Fruit fly (Drosophila melanogaster) whole organism, embryonic: ENCODE data around the gene yellow-e3.

Experiments used
- CG10209 ChIP-seq: fragments of 200-800 bp; sonication (Bioruptor generic); optimal IDR thresholded peaks from 3 replicates; lab custom pipeline; 2017; ENCODE audit warnings: missing biosample characterization, mild to moderate bottlenecking, missing genetic modification characterization, missing genetic modification reagents
- CG13775 ChIP-seq: fragments of 200-800 bp; sonication (Bioruptor generic); optimal IDR thresholded peaks from 3 replicates; lab custom pipeline; 2017; ENCODE audit warnings: missing biosample characterization, mild to moderate bottlenecking, missing genetic modification characterization
- CG13894 ChIP-seq: fragments of 200-800 bp; sonication (Bioruptor generic); optimal IDR thresholded peaks from 3 replicates; lab custom pipeline; 2018; ENCODE audit warnings: missing biosample characterization, mild to moderate bottlenecking, missing genetic modification characterization, moderate library complexity
- CG15696 ChIP-seq: fragments of 200-800 bp; sonication (Bioruptor generic); optimal IDR thresholded peaks from 2 replicates; lab custom pipeline; 2019; ENCODE audit warnings: missing biosample characterization, mild to moderate bottlenecking, missing genetic modification characterization, moderate library complexity
- Dek ChIP-seq: fragments of 200-800 bp; sonication (Bioruptor generic); optimal IDR thresholded peaks from 3 replicates; lab custom pipeline; 2019; ENCODE audit warnings: missing biosample characterization, mild to moderate bottlenecking, missing genetic modification characterization, moderate library complexity
- Six4 ChIP-seq: fragments of 200-800 bp; sonication (Bioruptor generic); optimal IDR thresholded peaks from 2 replicates; lab custom pipeline; 2016; ENCODE audit warnings: missing biosample characterization, missing genetic modification characterization
- ase ChIP-seq: fragments of 200-800 bp; sonication (Bioruptor generic); IDR thresholded peaks from 3 replicates; pipeline ENCODE4 v1.3.6; 2022; ENCODE audit warnings: missing biosample characterization, missing genetic modification characterization
- btn ChIP-seq: fragments of 200-800 bp; sonication (Bioruptor generic); optimal IDR thresholded peaks from 2 replicates; lab custom pipeline; 2016; ENCODE audit warnings: missing biosample characterization, missing genetic modification characterization
- gce ChIP-seq: fragments of 200-800 bp; sonication (Bioruptor generic); IDR thresholded peaks from 3 replicates; pipeline ENCODE4 v1.3.6; 2022; ENCODE audit warnings: missing biosample characterization, missing genetic modification characterization
- shn ChIP-seq: fragments of 200-800 bp; sonication (Bioruptor generic); optimal IDR thresholded peaks from 3 replicates; lab custom pipeline; 2016; ENCODE audit warnings: missing biosample characterization, missing genetic modification characterization
- sima ChIP-seq: fragments of 200-800 bp; sonication (Bioruptor generic); optimal IDR thresholded peaks from 2 replicates; lab custom pipeline; 2016; ENCODE audit warnings: missing biosample characterization, missing genetic modification characterization
- zen ChIP-seq: fragments of 200-800 bp; sonication (Bioruptor generic); optimal IDR thresholded peaks from 3 replicates; lab custom pipeline; 2018; ENCODE audit warnings: missing biosample characterization, mild to moderate bottlenecking, missing genetic modification characterization, moderate library complexity

DNA sequence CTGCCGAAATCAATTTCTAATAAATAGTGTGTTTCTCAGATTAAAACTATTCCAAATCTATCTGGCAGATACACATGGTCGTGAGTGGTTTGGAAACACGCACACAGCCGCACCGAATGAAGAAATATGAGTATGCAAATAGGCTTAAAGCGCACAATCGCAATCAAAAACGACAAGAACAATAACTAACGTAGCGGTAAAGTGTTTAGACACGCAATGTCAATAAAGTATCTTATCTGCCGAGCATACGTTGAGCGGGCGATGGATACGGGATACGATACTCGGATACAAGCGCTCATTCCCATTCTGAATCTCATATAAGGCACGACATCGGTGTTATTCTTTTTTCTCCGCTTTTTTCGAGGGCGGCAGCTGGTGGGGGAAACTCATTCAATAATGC, 41.4 kb upstream of the yellow-e3 start:
- TF ChIP-seq zen (tag; lab: Kevin White, UChicago) = no peak
- no peak for TF ChIP-seq CG10209 (GFP tag; lab: Kevin White, UChicago)
- TF ChIP-seq CG13775 (GFP tag; lab: Kevin White, UChicago) = no peak
- TF ChIP-seq btn = no peak
- TF ChIP-seq Six4 = no peak
- no peak for TF ChIP-seq Dek (tag; lab: Kevin White, UChicago)
- no peak for TF ChIP-seq sima (GFP tag; lab: Kevin White, UChicago)
- no peak for TF ChIP-seq shn
- TF ChIP-seq CG15696 (tag; lab: Kevin White, UChicago) = no peak
- TF ChIP-seq gce = no peak
- TF ChIP-seq ase = no peak
- peak; percentile 28 for TF ChIP-seq CG13894 (tag; lab: Kevin White, UChicago)
